Fruit fly (Drosophila melanogaster) whole organism, wandering third instar larva: ENCODE measurements around the gene mamo.

Source experiments
- Abd-B ChIP-seq: fragments of >200 bp; optimal IDR thresholded peaks from 2 replicates; lab custom pipeline; 2017; ENCODE audit warnings: missing biosample characterization, missing genetic modification characterization
- CG32264 ChIP-seq: fragments of 200-800 bp; sonication (Bioruptor generic); optimal IDR thresholded peaks from 2 replicates; lab custom pipeline; 2016; ENCODE audit warnings: missing biosample characterization, missing genetic modification characterization
- CG9705 ChIP-seq: fragments of 200-800 bp; sonication (Bioruptor generic); optimal IDR thresholded peaks from 2 replicates; lab custom pipeline; 2018; ENCODE audit warnings: missing biosample characterization, mild to moderate bottlenecking, missing genetic modification characterization
- CrebA ChIP-seq: fragments of 200-800 bp; sonication (Bioruptor generic); optimal IDR thresholded peaks from 2 replicates; lab custom pipeline; 2016; ENCODE audit warnings: missing biosample characterization, mild to moderate bottlenecking, missing genetic modification characterization, borderline replicate concordance
- Dfd ChIP-seq: fragments of >200 bp; optimal IDR thresholded peaks from 2 replicates; lab custom pipeline; 2017; ENCODE audit warnings: missing biosample characterization, missing genetic modification characterization
- Dif ChIP-seq: fragments of 200-275, 200-300 bp; sonication (Bioruptor generic); optimal IDR thresholded peaks from 2 replicates; lab custom pipeline; 2018; ENCODE audit warnings: missing biosample characterization, missing genetic modification characterization; ENCODE audit not compliant: partially characterized antibody
- GATAd ChIP-seq: sonication (Bioruptor generic); optimal IDR thresholded peaks from 2 replicates; lab custom pipeline; 2016; ENCODE audit warnings: missing biosample characterization, missing genetic modification characterization
- HLH106 ChIP-seq: fragments of 200-800 bp; optimal IDR thresholded peaks from 3 replicates; lab custom pipeline; 2019; ENCODE audit warnings: missing biosample characterization, mild to moderate bottlenecking, missing genetic modification characterization, moderate library complexity
- Hnf4 ChIP-seq: fragments of 200-800 bp; sonication (Bioruptor generic); optimal IDR thresholded peaks from 2 replicates; lab custom pipeline; 2016; ENCODE audit warnings: missing biosample characterization, mild to moderate bottlenecking, missing genetic modification characterization
- Hr78 ChIP-seq: fragments of >200 bp; optimal IDR thresholded peaks from 2 replicates; lab custom pipeline; 2017; ENCODE audit warnings: missing biosample characterization, missing genetic modification characterization
- Hr83 ChIP-seq: fragments of 200-300 bp; sonication (Bioruptor generic); optimal IDR thresholded peaks from 2 replicates; lab custom pipeline; 2016; ENCODE audit warnings: missing biosample characterization, mild to moderate bottlenecking, missing genetic modification characterization, moderate library complexity; ENCODE audit not compliant: poor library complexity, severe bottlenecking
- Jra ChIP-seq: sonication (Bioruptor generic); optimal IDR thresholded peaks from 2 replicates; lab custom pipeline; 2016; ENCODE audit warnings: missing biosample characterization, missing genetic modification characterization
- Myc ChIP-seq: fragments of >200 bp; optimal IDR thresholded peaks from 2 replicates; lab custom pipeline; 2017
- N ChIP-seq: fragments of >200 bp; optimal IDR thresholded peaks from 2 replicates; lab custom pipeline; 2018; ENCODE audit warnings: missing biosample characterization, missing external identifiers, missing genetic modification characterization
- OdsH ChIP-seq: fragments of 200-800 bp; sonication (Bioruptor generic); optimal IDR thresholded peaks from 2 replicates; lab custom pipeline; 2016; ENCODE audit warnings: missing biosample characterization, mild to moderate bottlenecking, missing genetic modification characterization
- Rel ChIP-seq, 2 experiments: fragments of 200-800 bp; sonication (Bioruptor generic) in 1 of 2; optimal IDR thresholded peaks; 2 replicates in 1 of 2; 3 replicates in 1 of 2; lab custom pipeline; 2016 to 2019; ENCODE audit warnings: mild to moderate bottlenecking in 2 of 2, missing biosample characterization in 2 of 2, missing genetic modification characterization in 2 of 2, moderate library complexity in 1 of 2
- Sp1 ChIP-seq: fragments of 200-800 bp; sonication (Bioruptor generic); optimal IDR thresholded peaks from 3 replicates; lab custom pipeline; 2019; ENCODE audit warnings: missing biosample characterization, mild to moderate bottlenecking, missing genetic modification characterization, moderate library complexity
- Vsx2 ChIP-seq: fragments of 200-300, 225-300 bp; sonication (Bioruptor generic); optimal IDR thresholded peaks from 2 replicates; lab custom pipeline; 2018; ENCODE audit warnings: missing biosample characterization, missing genetic modification characterization; ENCODE audit not compliant: partially characterized antibody
- br ChIP-seq: fragments of 200-800 bp; sonication (Bioruptor generic); optimal IDR thresholded peaks from 2 replicates; lab custom pipeline; 2016; ENCODE audit warnings: missing biosample characterization, missing genetic modification characterization
- brk ChIP-seq: fragments of 200-800 bp; sonication (Bioruptor generic); optimal IDR thresholded peaks from 2 replicates; lab custom pipeline; 2016; ENCODE audit warnings: missing biosample characterization, mild to moderate bottlenecking, missing genetic modification characterization
- dl ChIP-seq, 2 experiments: fragments of 175-275, 200-275 bp in 1 of 2; fragments of 200-275 bp in 1 of 2; sonication (Bioruptor generic); optimal IDR thresholded peaks; lab custom pipeline; 2018; ENCODE audit warnings: mild to moderate bottlenecking in 2 of 2, missing biosample characterization in 2 of 2, missing genetic modification characterization in 2 of 2, moderate library complexity in 2 of 2; ENCODE audit not compliant: partially characterized antibody in 2 of 2, insufficient read depth in 1 of 2
- dmrt93B ChIP-seq: fragments of 200-800 bp; sonication (Bioruptor generic); optimal IDR thresholded peaks from 2 replicates; lab custom pipeline; 2018; ENCODE audit warnings: missing biosample characterization, mild to moderate bottlenecking, missing genetic modification characterization
- dsf ChIP-seq: sonication (Bioruptor generic); optimal IDR thresholded peaks from 2 replicates; lab custom pipeline; 2016; ENCODE audit warnings: missing biosample characterization, missing genetic modification characterization, borderline replicate concordance
- ey ChIP-seq: fragments of 200-800 bp; sonication (Bioruptor generic); optimal IDR thresholded peaks from 2 replicates; lab custom pipeline; 2016; ENCODE audit warnings: missing biosample characterization, missing genetic modification characterization
- foxo ChIP-seq, 2 experiments: fragments of 200-800 bp; sonication (Bioruptor generic); optimal IDR thresholded peaks; 2 replicates in 1 of 2; 3 replicates in 1 of 2; lab custom pipeline; 2016 to 2017; ENCODE audit warnings: missing biosample characterization in 2 of 2, missing genetic modification characterization in 2 of 2
- fru ChIP-seq: fragments of 200-800 bp; sonication (Bioruptor generic); optimal IDR thresholded peaks from 3 replicates; lab custom pipeline; 2016; ENCODE audit warnings: missing biosample characterization, mild to moderate bottlenecking, missing genetic modification characterization
- h ChIP-seq: fragments of 200-800 bp; sonication (Bioruptor generic); optimal IDR thresholded peaks from 3 replicates; lab custom pipeline; 2016; ENCODE audit warnings: missing biosample characterization, mild to moderate bottlenecking, missing genetic modification characterization
- lola ChIP-seq: fragments of >200 bp; optimal IDR thresholded peaks from 2 replicates; lab custom pipeline; 2017; ENCODE audit warnings: missing biosample characterization, missing genetic modification characterization
- pan ChIP-seq: fragments of >200 bp; optimal IDR thresholded peaks from 2 replicates; lab custom pipeline; 2017
- psq ChIP-seq: fragments of 200-800 bp; sonication (Bioruptor generic); optimal IDR thresholded peaks from 3 replicates; lab custom pipeline; 2017; ENCODE audit warnings: missing biosample characterization, mild to moderate bottlenecking, missing genetic modification characterization, moderate library complexity
- rgr ChIP-seq: fragments of 200-800 bp; sonication (Bioruptor generic); optimal IDR thresholded peaks from 3 replicates; lab custom pipeline; 2016; ENCODE audit warnings: missing biosample characterization, mild to moderate bottlenecking, missing genetic modification characterization
- sage ChIP-seq: fragments of 200-800 bp; sonication (Bioruptor generic); optimal IDR thresholded peaks from 2 replicates; lab custom pipeline; 2016; ENCODE audit warnings: missing biosample characterization, mild to moderate bottlenecking, missing genetic modification characterization
- sv ChIP-seq: fragments of 200-800 bp; sonication (Bioruptor generic); optimal IDR thresholded peaks from 3 replicates; lab custom pipeline; 2016; ENCODE audit warnings: missing biosample characterization, missing genetic modification characterization
- tai ChIP-seq: sonication (Bioruptor generic); optimal IDR thresholded peaks from 2 replicates; lab custom pipeline; 2016; ENCODE audit warnings: missing biosample characterization, missing genetic modification characterization
- usp ChIP-seq: fragments of >200 bp; optimal IDR thresholded peaks from 2 replicates; lab custom pipeline; 2017; ENCODE audit warnings: missing biosample characterization, missing genetic modification characterization
- woc ChIP-seq: sonication (Bioruptor generic); optimal IDR thresholded peaks from 2 replicates; lab custom pipeline; 2016; ENCODE audit warnings: missing biosample characterization, mild to moderate bottlenecking, missing genetic modification characterization

Gene mamo

DNA sequence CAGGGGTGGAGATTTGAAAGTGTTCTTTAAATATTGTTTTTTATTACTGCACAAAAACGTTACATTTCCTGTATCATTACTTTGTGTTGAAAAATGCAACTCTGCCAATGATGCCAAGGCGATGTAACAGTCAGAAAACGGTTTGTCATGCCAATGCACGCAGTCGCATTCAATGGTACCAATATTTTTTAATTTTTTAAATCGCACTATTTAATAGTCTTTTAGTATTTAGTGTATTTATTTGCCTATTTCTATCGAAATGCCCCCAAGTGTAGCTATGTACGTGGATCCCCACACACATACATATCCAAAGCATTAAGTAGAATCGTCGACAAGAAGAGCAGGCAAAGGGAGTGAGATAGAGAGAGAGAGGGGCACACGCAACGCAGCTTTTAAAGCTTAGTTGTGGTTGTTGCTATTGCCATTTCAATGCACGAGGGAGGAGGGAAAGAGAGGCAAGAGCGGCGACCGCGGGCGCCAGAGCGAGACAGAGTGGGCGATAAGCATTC is 101.1 kb downstream of the mamo start:
- TF ChIP-seq Dfd: no peak
- TF ChIP-seq sv (GFP tag; lab: Kevin White, UChicago): no peak
- TF ChIP-seq CG32264 (GFP tag; lab: Kevin White, UChicago): no peak
- peak; percentile 29 for TF ChIP-seq woc (GFP tag; lab: Kevin White, UChicago)
- TF ChIP-seq psq (GFP tag; lab: Kevin White, UChicago): peak; percentile 54
- TF ChIP-seq CrebA: no peak
- TF ChIP-seq fru (GFP tag; lab: Kevin White, UChicago): peak; percentile 75
- TF ChIP-seq h (GFP tag; lab: Kevin White, UChicago): peak; percentile 79
- TF ChIP-seq HLH106 (tag; lab: Kevin White, UChicago): peak; percentile 71
- peak; percentile 61 for TF ChIP-seq dmrt93B
- TF ChIP-seq br (GFP tag; lab: Kevin White, UChicago): peak; percentile 59
- TF ChIP-seq pan (lab: Kevin White, UChicago): no peak
- peak in 1 of 2 experiments; percentile 75 for TF ChIP-seq foxo (GFP tag; optimal IDR thresholded peaks at IDR 0.05; lab: Kevin White, UChicago)
- TF ChIP-seq Abd-B (GFP tag; lab: Kevin White, UChicago): no peak
- TF ChIP-seq rgr: peak; percentile 66
- TF ChIP-seq Hnf4: peak; percentile 17
- TF ChIP-seq OdsH (GFP tag; lab: Kevin White, UChicago): peak; percentile 77
- TF ChIP-seq sage (GFP tag; lab: Kevin White, UChicago): no peak
- no peak for TF ChIP-seq tai (GFP tag; lab: Kevin White, UChicago)
- no peak for TF ChIP-seq Dif (GFP tag; lab: Kevin White, UChicago)
- TF ChIP-seq Sp1 (GFP tag; lab: Kevin White, UChicago): peak; percentile 37
- TF ChIP-seq Rel (GFP tag; optimal IDR thresholded peaks at IDR 0.05; lab: Kevin White, UChicago): no peak
- peak; percentile 91 for TF ChIP-seq Rel (tag; optimal IDR thresholded peaks at IDR 0.05; lab: Kevin White, UChicago)
- TF ChIP-seq Myc (lab: Kevin White, UChicago): no peak
- peak; percentile 80 for TF ChIP-seq ey (GFP tag; lab: Kevin White, UChicago)

DNA sequence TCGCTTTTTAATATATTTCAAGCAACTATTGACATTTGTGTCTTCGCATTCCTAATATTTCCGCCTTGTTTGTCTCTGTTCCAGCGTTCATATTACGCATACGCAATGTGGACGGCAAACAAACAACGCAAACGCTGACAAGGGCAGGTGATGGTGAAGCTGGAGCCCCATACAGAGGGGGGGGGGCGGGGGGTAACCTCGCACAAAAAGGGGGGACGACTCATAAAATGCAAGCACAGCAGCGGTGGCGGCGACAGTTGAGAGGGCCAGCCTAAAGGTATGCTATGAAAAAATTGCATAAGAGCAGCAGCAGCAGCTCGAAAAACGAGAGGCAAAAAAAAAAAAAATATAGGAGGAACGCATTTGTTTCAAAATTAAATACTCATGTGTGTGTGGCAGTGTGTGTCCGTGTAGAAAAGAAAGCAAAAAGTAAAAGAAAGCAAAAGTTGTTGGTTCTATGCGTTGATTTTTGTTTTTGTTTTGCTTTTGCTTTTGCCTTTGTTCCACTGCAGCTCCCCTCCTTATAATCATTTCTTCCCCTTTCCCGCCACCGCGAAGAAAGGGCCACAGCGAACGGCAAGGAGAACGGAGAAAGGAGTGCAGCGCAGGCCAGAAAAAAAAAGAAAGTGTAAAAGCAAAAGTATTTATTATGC is 111.0 kb downstream of the mamo start:
- peak; percentile 96 for TF ChIP-seq Dfd
- peak; percentile 21 for TF ChIP-seq N (GFP tag; lab: Kevin White, UChicago)
- TF ChIP-seq Sp1 (GFP tag; lab: Kevin White, UChicago): peak; percentile 28
- no peak for TF ChIP-seq sage (GFP tag; lab: Kevin White, UChicago)
- TF ChIP-seq, all 38 proteins: peak for 3

DNA sequence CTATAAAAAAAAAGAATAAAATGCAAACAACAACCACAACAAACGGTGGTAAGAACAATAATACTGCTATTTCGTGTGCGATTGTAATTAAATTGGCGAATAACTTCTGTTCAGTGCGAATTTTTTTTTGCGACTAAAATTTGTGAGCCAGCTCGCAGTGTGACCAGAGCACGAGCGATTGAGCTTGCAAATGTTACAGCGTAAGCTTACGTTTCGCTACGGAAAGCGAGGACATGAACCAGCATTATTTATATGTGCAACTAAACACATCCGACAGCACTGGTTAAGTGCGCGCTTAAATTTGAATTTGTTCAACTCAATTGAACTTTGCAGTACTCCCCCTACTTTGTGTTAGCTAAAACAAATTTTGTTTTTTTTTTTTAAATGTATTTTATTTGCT is 144.6 kb downstream of the mamo start, which contains the start of gene AMPdeam:
AMPdeam (minus strand) TSS at position 139 of the 400 bp plus-strand sequence.
- TF ChIP-seq psq (GFP tag; lab: Kevin White, UChicago) (no peak), Vsx2 (GFP tag; lab: Kevin White, UChicago) (no peak), dsf (GFP tag; lab: Kevin White, UChicago) (peak; percentile 32), Dif (GFP tag; lab: Kevin White, UChicago) (peak; percentile 54), OdsH (GFP tag; lab: Kevin White, UChicago) (peak; percentile 28), HLH106 (tag; lab: Kevin White, UChicago) (no peak), rgr (peak; percentile 46), tai (GFP tag; lab: Kevin White, UChicago) (peak; percentile 40), woc (GFP tag; lab: Kevin White, UChicago) (no peak), Hr78 (GFP tag; lab: Kevin White, UChicago) (no peak), Hr83 (peak; percentile 54), Dfd (no peak), Jra (GFP tag; lab: Kevin White, UChicago) (peak; percentile 20), Hnf4 (peak; percentile 35), brk (peak; percentile 53), Rel (GFP tag; optimal IDR thresholded peaks at IDR 0.05; lab: Kevin White, UChicago) (no peak), Rel (tag; optimal IDR thresholded peaks at IDR 0.05; lab: Kevin White, UChicago) (peak; percentile 49), sv (GFP tag; lab: Kevin White, UChicago) (no peak), usp (GFP tag; lab: Kevin White, UChicago) (no peak), sage (GFP tag; lab: Kevin White, UChicago) (no peak), CrebA (no peak), br (GFP tag; lab: Kevin White, UChicago) (no peak), Myc (lab: Kevin White, UChicago) (peak; percentile 9), ey (GFP tag; lab: Kevin White, UChicago) (no peak), dl (GFP tag; optimal IDR thresholded peaks at IDR 0.05; lab: Kevin White, UChicago; ENCODE audit: insufficient read depth in 1 of 2, partially characterized antibody in 2 of 2) (no peak), foxo (GFP tag; optimal IDR thresholded peaks at IDR 0.05; lab: Kevin White, UChicago) (peak in 1 of 2 experiments; percentile 48), lola (GFP tag; lab: Kevin White, UChicago) (no peak), fru (GFP tag; lab: Kevin White, UChicago) (peak; percentile 53), GATAd (GFP tag; lab: Kevin White, UChicago) (no peak), CG9705 (GFP tag; lab: Kevin White, UChicago) (no peak), h (GFP tag; lab: Kevin White, UChicago) (no peak)
